Fruit fly (Drosophila melanogaster) Kc167 (cell line): Measurements from ENCODE around the gene zye.

Experiments used
- Sin3A ChIP-seq: fragments of >200 bp; optimal IDR thresholded peaks from 2 replicates; lab custom pipeline; 2018; ENCODE audit warnings: missing external identifiers
- h ChIP-seq: fragments of >200 bp; optimal IDR thresholded peaks from 3 replicates; lab custom pipeline; 2018; ENCODE audit warnings: missing external identifiers
- insv ChIP-seq: fragments of >200 bp; optimal IDR thresholded peaks from 3 replicates; lab custom pipeline; 2018; ENCODE audit warnings: missing external identifiers
- psq ChIP-seq: fragments of >200 bp; optimal IDR thresholded peaks from 2 replicates; lab custom pipeline; 2017; ENCODE audit warnings: missing external identifiers
- ttk ChIP-seq: sonication (Bioruptor generic); optimal IDR thresholded peaks from 2 replicates; lab custom pipeline; 2017; ENCODE audit warnings: missing external identifiers

dm6 chr3L:20462391-20462790 is 49.0 kb downstream of the zye start:
- no peak for TF ChIP-seq psq (lab: Kevin White, UChicago)
- no peak for TF ChIP-seq Sin3A (lab: Kevin White, UChicago)
- TF ChIP-seq ttk (lab: Kevin White, UChicago): no peak
- no peak for TF ChIP-seq h (lab: Kevin White, UChicago)
- no peak for TF ChIP-seq insv (lab: Kevin White, UChicago)
